Fruit fly (Drosophila melanogaster): Measurements from ENCODE around the gene Snmp1.

dm6 chr3R:21197566-21197965 lies 29.6 kb upstream of the Snmp1 start:
- no peak for TF ChIP-seq Crg-1 (GFP tag; optimal IDR thresholded peaks at IDR 0.05)
- TF ChIP-seq kay (GFP tag; ENCODE audit: borderline replicate concordance): peak; percentile 24
- TF ChIP-seq CG1620 (GFP tag; optimal IDR thresholded peaks at IDR 0.05): no peak
- no peak for TF ChIP-seq CG7101 (tag; optimal IDR thresholded peaks at IDR 0.05)
- no peak for TF ChIP-seq CG14711 (tag; optimal IDR thresholded peaks at IDR 0.05)
- no peak for TF ChIP-seq CG33017 (tag; optimal IDR thresholded peaks at IDR 0.05)
- no peak for TF ChIP-seq CG11617 (GFP tag; optimal IDR thresholded peaks at IDR 0.05)
- no peak for TF ChIP-seq cnc (optimal IDR thresholded peaks at IDR 0.05)
